Fruit fly (Drosophila melanogaster): ENCODE measurements around the gene primo-2.

Gene primo-2

DNA sequence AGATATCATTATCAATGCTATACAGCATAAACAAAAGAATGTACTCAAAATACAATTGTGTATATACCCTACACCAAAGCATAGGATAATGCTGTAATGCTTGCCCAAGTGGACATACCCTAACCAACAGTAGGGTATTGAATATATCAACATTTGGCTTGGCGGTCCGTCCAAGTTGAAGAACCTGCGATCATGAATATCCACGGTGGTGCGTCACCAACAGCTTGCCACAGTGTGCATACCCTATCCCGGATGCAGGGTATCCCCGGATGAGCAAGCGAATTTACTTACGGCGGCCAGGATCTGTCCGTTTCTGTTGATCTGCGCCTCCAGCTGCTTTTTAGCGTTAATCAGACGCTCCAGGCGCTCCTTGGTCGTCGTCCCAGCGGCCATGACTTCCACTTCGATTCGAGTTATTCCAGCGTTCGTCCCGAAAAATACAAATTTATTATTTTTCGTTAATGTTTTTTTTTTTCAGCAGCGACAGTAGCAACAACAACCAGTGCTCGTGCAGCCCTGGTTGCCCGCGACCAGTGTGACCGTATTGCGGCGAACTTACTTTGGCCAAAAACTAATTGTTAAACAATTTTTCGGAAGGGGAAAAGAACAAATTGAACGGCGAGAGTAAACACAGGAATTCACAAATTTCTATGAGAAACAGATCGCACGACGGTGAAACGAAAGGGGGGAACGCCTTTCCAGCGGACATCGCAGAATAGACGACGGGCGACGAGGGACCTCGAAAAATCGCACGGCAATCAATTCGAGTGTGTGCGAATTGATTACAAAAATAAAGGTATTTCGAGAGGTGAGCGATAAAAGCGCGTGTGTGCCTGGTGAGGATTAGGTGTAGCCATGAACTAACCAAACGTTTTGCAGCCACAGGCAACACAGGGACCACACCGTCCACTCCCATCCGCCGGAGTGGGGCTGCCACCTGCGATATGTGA is 35.2 kb downstream of the primo-2 start, which contains the start of the genes Lkb1 and CG9588 (continued):
- peak; percentile 6 for TF ChIP-seq CG6854 (GFP tag; optimal IDR thresholded peaks at IDR 0.05)
- peak; percentile 63 for TF ChIP-seq Ets21C (GFP tag; optimal IDR thresholded peaks at IDR 0.05)
- TF ChIP-seq CG11762 (GFP tag; optimal IDR thresholded peaks at IDR 0.05; ENCODE audit: insufficient read depth) = peak; percentile 19
- peak; percentile 77 for TF ChIP-seq cyc (GFP tag; optimal IDR thresholded peaks at IDR 0.05)
- TF ChIP-seq dac (GFP tag; optimal IDR thresholded peaks at IDR 0.05) = peak; percentile 63
- TF ChIP-seq Eip78C (GFP tag) = peak; percentile 88
- TF ChIP-seq CG9139 (GFP tag; optimal IDR thresholded peaks at IDR 0.05) = no peak
- TF ChIP-seq CG10669 (GFP tag; optimal IDR thresholded peaks at IDR 0.05) = peak; percentile 73
- no peak for TF ChIP-seq Eip93F (GFP tag; optimal IDR thresholded peaks at IDR 0.05)
- TF ChIP-seq CG11294 (GFP tag; IDR thresholded peaks at IDR 0.05) = peak; percentile 79
- TF ChIP-seq CG6163 (GFP tag; IDR thresholded peaks at IDR 0.05) = peak; percentile 92
- TF ChIP-seq CG6276 (GFP tag; optimal IDR thresholded peaks at IDR 0.05) = peak; percentile 10
- TF ChIP-seq Hr39 (GFP tag; optimal IDR thresholded peaks at IDR 0.05) = peak; percentile 85
- TF ChIP-seq ss (GFP tag; optimal IDR thresholded peaks at IDR 0.05) = peak; percentile 19 to 51
- peak; percentile 78 for TF ChIP-seq Sox14 (GFP tag; optimal IDR thresholded peaks at IDR 0.05)
- TF ChIP-seq Hr4 (GFP tag; optimal IDR thresholded peaks at IDR 0.05) = peak; percentile 88
- TF ChIP-seq CG8119 (GFP tag; IDR thresholded peaks at IDR 0.05) = peak; percentile 75

DNA sequence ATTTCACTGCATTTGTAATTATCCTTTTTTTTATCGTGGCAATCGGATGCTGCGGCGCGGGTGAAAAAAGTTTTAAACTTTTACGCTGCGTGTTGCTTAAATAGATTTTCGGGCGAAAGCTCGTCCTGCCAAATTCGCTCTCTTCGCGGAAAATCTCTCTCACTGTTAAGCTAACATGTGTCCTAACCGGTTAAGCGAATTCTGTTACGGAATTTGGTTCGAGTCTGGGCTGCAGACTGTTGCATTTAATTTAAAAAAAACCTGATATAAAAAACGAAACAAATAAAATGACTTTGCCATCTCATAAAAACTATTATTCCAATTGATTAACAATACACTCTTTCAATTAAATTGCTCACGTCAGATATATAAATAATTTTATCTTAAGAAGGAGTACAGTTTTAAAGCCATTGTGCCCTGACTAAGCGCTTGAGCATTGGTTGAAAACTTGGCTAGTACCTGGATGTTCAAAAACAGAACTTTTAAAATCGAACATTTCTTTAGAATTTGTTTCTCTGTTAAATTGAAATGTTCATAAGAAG is 37.1 kb downstream of the primo-2 start, which contains the start of gene Task6:
TSS of gene Task6 (minus strand) at position 51 of the 542 bp plus-strand sequence.
- TF ChIP-seq CG6808 (GFP tag; optimal IDR thresholded peaks at IDR 0.05) = no peak
- no peak for TF ChIP-seq CG8632 (GFP tag; optimal IDR thresholded peaks at IDR 0.05)
- no peak for TF ChIP-seq Eip93F (GFP tag; optimal IDR thresholded peaks at IDR 0.05)
- TF ChIP-seq Smox (GFP tag; optimal IDR thresholded peaks at IDR 0.05) = no peak

DNA sequence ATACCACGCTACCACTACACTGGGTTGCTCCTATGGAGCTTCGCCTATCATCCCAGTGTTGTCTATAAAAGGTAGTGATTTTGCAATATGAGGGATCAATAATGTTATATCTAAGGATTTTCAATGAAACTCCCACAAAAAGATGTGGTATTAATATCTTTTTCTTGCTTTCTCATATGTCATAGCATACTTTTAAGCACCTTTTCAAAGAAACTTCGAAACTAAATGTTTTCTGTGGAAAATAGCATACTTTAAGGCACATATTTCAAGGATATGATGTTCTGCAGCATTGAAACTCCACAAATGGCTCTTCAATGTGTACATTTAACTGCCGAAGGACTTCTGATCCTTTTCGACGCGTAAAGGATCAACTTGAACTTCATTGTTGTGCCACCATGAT is 38.7 kb downstream of the primo-2 start:
- TF ChIP-seq Blimp-1 (GFP tag; optimal IDR thresholded peaks at IDR 0.05) (no peak), Ets96B (tag; optimal IDR thresholded peaks at IDR 0.05) (no peak), Eip93F (GFP tag; optimal IDR thresholded peaks at IDR 0.05) (no peak), Eip78C (GFP tag) (no peak), Lpt (GFP tag; optimal IDR thresholded peaks at IDR 0.05) (no peak), CG32006 (GFP tag; optimal IDR thresholded peaks at IDR 0.05) (no peak), CG6163 (GFP tag; IDR thresholded peaks at IDR 0.05) (no peak)

DNA sequence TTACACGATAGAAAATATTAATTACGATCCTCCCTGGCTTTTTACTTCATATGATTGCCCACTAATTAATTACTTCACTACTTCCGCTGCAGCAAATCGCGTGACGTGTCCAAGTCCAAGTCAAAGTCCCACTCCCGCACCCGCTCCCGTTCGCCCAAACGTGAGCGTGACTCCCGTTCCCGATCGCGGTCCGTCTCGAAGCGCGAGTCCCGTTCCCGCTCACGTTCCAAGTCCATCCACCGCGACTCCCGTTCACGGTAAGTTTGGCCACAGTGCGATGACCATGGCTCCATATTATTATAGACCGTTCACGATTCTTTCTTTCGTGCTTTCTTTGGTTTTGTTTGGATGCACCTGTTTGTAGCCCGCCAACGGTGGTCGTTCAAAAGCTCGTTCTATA is 45.6 kb downstream of the primo-2 start:
- TF ChIP-seq pdm3 (GFP tag; optimal IDR thresholded peaks at IDR 0.05) (no peak), CG11294 (GFP tag; IDR thresholded peaks at IDR 0.05) (no peak), CG6854 (GFP tag; optimal IDR thresholded peaks at IDR 0.05) (no peak), Sox14 (GFP tag; optimal IDR thresholded peaks at IDR 0.05) (no peak), Ets21C (GFP tag; optimal IDR thresholded peaks at IDR 0.05) (no peak), CG6792 (GFP tag; optimal IDR thresholded peaks at IDR 0.05) (no peak), Eip78C (GFP tag) (no peak), vri (GFP tag; optimal IDR thresholded peaks at IDR 0.05) (no peak), cyc (GFP tag; optimal IDR thresholded peaks at IDR 0.05) (no peak), spab (GFP tag; optimal IDR thresholded peaks at IDR 0.05) (no peak)

DNA sequence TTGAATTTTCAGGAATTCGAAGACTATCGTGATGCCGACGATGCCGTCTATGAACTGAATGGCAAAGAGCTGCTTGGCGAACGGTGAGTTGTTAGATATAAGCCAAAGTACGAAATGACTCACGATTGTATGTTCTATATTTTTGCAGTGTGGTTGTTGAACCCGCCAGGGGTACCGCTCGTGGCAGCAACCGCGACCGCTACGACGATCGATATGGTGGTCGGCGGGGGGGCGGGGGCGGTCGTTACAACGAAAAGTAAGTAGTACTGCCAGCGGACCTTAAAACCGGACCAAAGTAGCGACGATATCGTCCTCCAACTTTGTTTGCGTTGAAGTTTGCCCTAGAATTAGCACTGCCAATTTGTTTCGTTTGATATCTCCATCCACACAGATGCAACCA is 49.5 kb downstream of the primo-2 start:
- TF ChIP-seq CG8119 (GFP tag; IDR thresholded peaks at IDR 0.05) (no peak), CG6163 (GFP tag; IDR thresholded peaks at IDR 0.05) (no peak), Lpt (GFP tag; optimal IDR thresholded peaks at IDR 0.05) (no peak)
